Fruit fly (Drosophila melanogaster) whole organism, adult: ENCODE results near the gene CG9590.

Experiments used
- CG11617 ChIP-seq: fragments of 200-800 bp; sonication (Bioruptor generic); optimal IDR thresholded peaks from 2 replicates; lab custom pipeline; 2017; ENCODE audit warnings: mild to moderate bottlenecking, missing biosample characterization, missing genetic modification reagents, missing genetic modification characterization
- CG12768 ChIP-seq: fragments of 200-800 bp; sonication (Bioruptor generic); optimal IDR thresholded peaks from 2 replicates; lab custom pipeline; 2017; ENCODE audit warnings: missing biosample characterization, missing genetic modification characterization, mild to moderate bottlenecking, moderate library complexity, missing genetic modification reagents
- CG14711 ChIP-seq: fragments of 200-800 bp; sonication (Bioruptor generic); optimal IDR thresholded peaks from 2 replicates; lab custom pipeline; 2018; ENCODE audit warnings: missing biosample characterization, mild to moderate bottlenecking, missing genetic modification characterization, moderate library complexity
- CG1620 ChIP-seq: fragments of 200-800 bp; sonication (Bioruptor generic); optimal IDR thresholded peaks from 2 replicates; lab custom pipeline; 2016; ENCODE audit warnings: missing biosample characterization, missing genetic modification characterization
- CG33017 ChIP-seq: fragments of 200-800 bp; sonication (Bioruptor generic); optimal IDR thresholded peaks from 2 replicates; lab custom pipeline; 2018; ENCODE audit warnings: missing biosample characterization, mild to moderate bottlenecking, missing genetic modification characterization, moderate library complexity
- CG5204 ChIP-seq: fragments of 200-800 bp; sonication (Bioruptor generic); optimal IDR thresholded peaks from 2 replicates; lab custom pipeline; 2016; ENCODE audit warnings: missing biosample characterization, missing genetic modification characterization
- CG7045 ChIP-seq: fragments of 200-800 bp; sonication (Bioruptor generic); optimal IDR thresholded peaks from 2 replicates; lab custom pipeline; 2017; ENCODE audit warnings: missing biosample characterization, mild to moderate bottlenecking, missing genetic modification characterization
- CG7101 ChIP-seq: fragments of 200-800 bp; sonication (Bioruptor generic); optimal IDR thresholded peaks from 2 replicates; lab custom pipeline; 2018; ENCODE audit warnings: missing biosample characterization, mild to moderate bottlenecking, missing genetic modification characterization, moderate library complexity
- Clk ChIP-seq: fragments of 200-800 bp; sonication (Bioruptor generic); optimal IDR thresholded peaks from 2 replicates; lab custom pipeline; 2017; ENCODE audit warnings: missing biosample characterization, missing genetic modification characterization
- Crg-1 ChIP-seq: fragments of 200-800 bp; sonication (Bioruptor generic); optimal IDR thresholded peaks from 2 replicates; lab custom pipeline; 2016; ENCODE audit warnings: missing biosample characterization, missing genetic modification characterization
- Hr96 ChIP-seq: fragments of 200-800 bp; sonication (Bioruptor generic); optimal IDR thresholded peaks from 2 replicates; lab custom pipeline; 2016; ENCODE audit warnings: missing biosample characterization, missing genetic modification characterization
- Mnt ChIP-seq: fragments of 200-800 bp; sonication (Bioruptor generic); optimal IDR thresholded peaks from 2 replicates; lab custom pipeline; 2016; ENCODE audit warnings: missing biosample characterization, mild to moderate bottlenecking, missing genetic modification characterization
- bab1 ChIP-seq: fragments of 200-800 bp; sonication (Bioruptor generic); optimal IDR thresholded peaks from 3 replicates; lab custom pipeline; 2019; ENCODE audit warnings: missing biosample characterization, mild to moderate bottlenecking, missing genetic modification characterization, moderate library complexity
- cic ChIP-seq: fragments of 200-800 bp; sonication (Bioruptor generic); optimal IDR thresholded peaks from 2 replicates; lab custom pipeline; 2017; ENCODE audit warnings: missing biosample characterization, mild to moderate bottlenecking, missing genetic modification characterization, moderate library complexity
- cnc ChIP-seq, 2 experiments: fragments of >200 bp; optimal IDR thresholded peaks; 2 replicates each; lab custom pipeline; 2017
- kay ChIP-seq: fragments of 200-800 bp; sonication (Bioruptor generic); peaks from one replicate; lab custom pipeline; 2016; ENCODE audit warnings: missing biosample characterization, missing genetic modification characterization, borderline replicate concordance
- ovo ChIP-seq: fragments of 200-800 bp; sonication (Bioruptor generic); optimal IDR thresholded peaks from 2 replicates; lab custom pipeline; 2016; ENCODE audit warnings: missing biosample characterization, missing genetic modification characterization
- pad ChIP-seq: fragments of 200-800 bp; sonication (Bioruptor generic); optimal IDR thresholded peaks from 3 replicates; lab custom pipeline; 2017; ENCODE audit warnings: missing biosample characterization, missing genetic modification characterization, mild to moderate bottlenecking, moderate library complexity, missing genetic modification reagents
- tj ChIP-seq: fragments of 200-800 bp; sonication (Bioruptor generic); optimal IDR thresholded peaks from 3 replicates; lab custom pipeline; 2017; ENCODE audit warnings: missing biosample characterization, mild to moderate bottlenecking, missing genetic modification characterization, moderate library complexity
- toe ChIP-seq: fragments of 200-800 bp; sonication (Bioruptor generic); optimal IDR thresholded peaks from 2 replicates; lab custom pipeline; 2016; ENCODE audit warnings: missing biosample characterization, missing genetic modification characterization

Gene CG9590

DNA sequence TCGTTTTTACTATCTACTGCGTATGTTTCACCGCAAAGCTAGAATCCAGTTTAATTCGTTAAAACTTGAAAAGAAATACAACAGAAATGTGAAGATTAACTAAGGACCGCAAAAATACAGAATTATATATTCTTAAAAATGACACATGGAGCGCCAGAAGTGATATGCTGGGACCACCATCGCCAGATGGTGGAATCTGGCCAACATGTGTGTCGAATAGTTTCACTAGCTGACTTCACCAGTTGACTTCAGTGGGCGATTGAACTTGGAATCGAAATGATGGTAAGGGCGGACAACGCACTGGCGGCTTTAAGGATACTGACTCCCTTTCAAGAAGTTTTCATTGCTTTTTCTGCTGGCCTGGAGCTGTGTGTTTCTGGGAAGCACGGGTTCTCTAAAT lies 15.5 kb downstream of the CG9590 start, which contains the start of gene CG9593:
TSS of gene CG9593 (plus strand) at position 270 of the 400 bp plus-strand sequence.
- TF ChIP-seq CG5204 (GFP tag; lab: Kevin White, UChicago) (no peak), toe (GFP tag; lab: Kevin White, UChicago) (no peak)

dm6 chr3R:15803502-15804461 lies 17.3 kb downstream of the CG9590 start, which contains the start of gene alpha-Man-IIb:
Gene alpha-Man-IIb (plus strand): TSS chr3R:15804248.
- no peak for TF ChIP-seq Crg-1 (GFP tag; lab: Kevin White, UChicago)
- TF ChIP-seq toe (GFP tag; lab: Kevin White, UChicago), result no peak
- TF ChIP-seq ovo (GFP tag; lab: Kevin White, UChicago), result peak; percentile 12
- no peak for TF ChIP-seq cic (GFP tag; lab: Kevin White, UChicago)
- no peak for TF ChIP-seq pad (GFP tag; lab: Kevin White, UChicago)
- peak; percentile 21 for TF ChIP-seq Mnt (GFP tag; lab: Kevin White, UChicago)
- TF ChIP-seq CG1620, result no peak
- peak; percentile 41 for TF ChIP-seq Hr96 (GFP tag; lab: Kevin White, UChicago)
- TF ChIP-seq CG33017 (tag; lab: Kevin White, UChicago), result no peak
- no peak for TF ChIP-seq CG7045
- no peak for TF ChIP-seq cnc (optimal IDR thresholded peaks at IDR 0.05; lab: Kevin White, UChicago)
- no peak for TF ChIP-seq kay (GFP tag; lab: Kevin White, UChicago)
- TF ChIP-seq tj (GFP tag; lab: Kevin White, UChicago), result peak; percentile 36
- peak; percentile 63 for TF ChIP-seq bab1 (GFP tag; lab: Kevin White, UChicago)
- TF ChIP-seq CG12768 (GFP tag; lab: Kevin White, UChicago), result no peak
- TF ChIP-seq CG14711 (tag; lab: Kevin White, UChicago), result no peak
- TF ChIP-seq CG7101 (tag; lab: Kevin White, UChicago), result no peak
- no peak for TF ChIP-seq CG11617 (GFP tag; lab: Kevin White, UChicago)
- no peak for TF ChIP-seq Clk

- TF ChIP-seq cic (GFP tag; lab: Kevin White, UChicago), result no peak
- no peak for TF ChIP-seq cnc (optimal IDR thresholded peaks at IDR 0.05; lab: Kevin White, UChicago)
- no peak for TF ChIP-seq CG1620
- no peak for TF ChIP-seq CG11617 (GFP tag; lab: Kevin White, UChicago)
- no peak for TF ChIP-seq CG5204 (GFP tag; lab: Kevin White, UChicago)
- no peak for TF ChIP-seq kay (GFP tag; lab: Kevin White, UChicago)
- no peak for TF ChIP-seq toe (GFP tag; lab: Kevin White, UChicago)
- no peak for TF ChIP-seq Clk
- no peak for TF ChIP-seq Crg-1 (GFP tag; lab: Kevin White, UChicago)
- TF ChIP-seq Mnt (GFP tag; lab: Kevin White, UChicago), result no peak
- no peak for TF ChIP-seq pad (GFP tag; lab: Kevin White, UChicago)
Measured at dm6 chr3R:15804678-15805077, 18.2 kb downstream of the CG9590 start.

DNA sequence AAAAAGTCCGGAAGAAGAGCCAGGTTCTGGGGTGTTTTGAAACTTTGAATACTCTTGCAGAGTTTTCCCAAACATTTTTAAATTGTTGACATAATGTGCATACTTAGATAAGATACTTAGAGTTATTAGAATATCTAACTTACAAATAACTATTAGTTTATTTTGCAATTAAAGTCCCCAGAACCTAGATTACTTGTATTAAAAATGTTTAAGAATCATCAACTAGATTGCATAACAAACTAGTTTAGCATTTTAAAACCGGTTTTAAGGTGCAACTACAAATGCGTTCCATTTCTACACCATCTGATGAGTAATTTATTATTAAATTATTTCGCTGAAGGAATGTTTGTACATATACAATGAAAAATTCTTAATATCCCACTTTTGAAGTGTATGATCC lies 19.8 kb downstream of the CG9590 start:
- no peak for TF ChIP-seq CG14711 (tag; lab: Kevin White, UChicago)
- TF ChIP-seq Crg-1 (GFP tag; lab: Kevin White, UChicago), result no peak

DNA sequence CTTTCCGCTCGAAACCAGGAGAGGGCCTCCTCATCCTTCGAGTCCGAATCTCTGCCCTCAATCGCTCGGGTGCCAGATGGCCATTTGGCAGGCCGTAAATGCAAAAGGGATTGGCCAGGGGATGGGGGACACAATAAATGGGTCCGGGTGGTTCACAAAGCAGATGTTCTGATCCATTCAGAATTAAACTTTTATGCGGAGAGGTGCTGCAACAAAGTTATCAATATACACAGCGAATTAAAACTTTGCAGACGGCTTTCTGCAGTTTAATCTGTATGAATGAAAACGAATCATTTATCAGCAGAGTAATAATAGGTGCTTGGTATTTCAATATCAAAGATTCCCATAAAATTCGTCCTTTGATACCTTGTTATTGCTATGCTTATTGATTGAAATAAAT lies 20.8 kb downstream of the CG9590 start:
- TF ChIP-seq ovo (GFP tag; lab: Kevin White, UChicago) (no peak), CG33017 (tag; lab: Kevin White, UChicago) (no peak), CG12768 (GFP tag; lab: Kevin White, UChicago) (no peak), CG7101 (tag; lab: Kevin White, UChicago) (no peak), CG7045 (no peak), cnc (optimal IDR thresholded peaks at IDR 0.05; lab: Kevin White, UChicago) (no peak), CG5204 (GFP tag; lab: Kevin White, UChicago) (no peak), CG14711 (tag; lab: Kevin White, UChicago) (no peak), toe (GFP tag; lab: Kevin White, UChicago) (no peak), Mnt (GFP tag; lab: Kevin White, UChicago) (no peak), tj (GFP tag; lab: Kevin White, UChicago) (no peak), pad (GFP tag; lab: Kevin White, UChicago) (no peak), kay (GFP tag; lab: Kevin White, UChicago) (no peak), CG11617 (GFP tag; lab: Kevin White, UChicago) (no peak), bab1 (GFP tag; lab: Kevin White, UChicago) (no peak), Hr96 (GFP tag; lab: Kevin White, UChicago) (no peak), CG1620 (no peak), Clk (no peak), cic (GFP tag; lab: Kevin White, UChicago) (no peak)

DNA sequence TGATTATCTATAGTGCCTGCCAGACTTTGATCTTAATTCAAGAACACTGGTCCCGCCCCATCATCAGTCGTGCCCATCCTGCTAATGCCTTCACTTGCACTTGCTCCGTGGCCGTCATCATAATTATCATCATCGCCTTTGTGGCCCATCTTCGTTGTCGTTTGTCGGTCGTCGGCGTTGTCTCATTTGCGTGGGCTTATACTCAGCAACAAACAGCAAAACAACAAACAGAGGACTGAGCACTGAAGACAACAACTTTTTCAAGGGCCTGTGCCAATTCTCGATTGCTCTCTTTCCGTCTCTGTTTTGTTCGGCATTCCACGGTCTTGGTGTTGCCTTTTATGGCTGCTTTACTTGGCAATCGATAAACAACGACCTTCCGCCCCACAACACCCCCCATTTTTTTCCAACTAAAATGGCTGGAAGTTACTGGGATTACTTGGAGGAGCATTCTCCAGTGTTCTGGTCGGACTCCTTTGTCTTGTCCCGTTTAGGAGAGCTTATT lies 21.4 kb downstream of the CG9590 start:
- no peak for TF ChIP-seq CG5204 (GFP tag; lab: Kevin White, UChicago)
- no peak for TF ChIP-seq tj (GFP tag; lab: Kevin White, UChicago)
- no peak for TF ChIP-seq Crg-1 (GFP tag; lab: Kevin White, UChicago)
- no peak for TF ChIP-seq Clk
